Worm (Caenorhabditis elegans): ENCODE results near the gene F18A11.2.

Gene F18A11.2

DNA sequence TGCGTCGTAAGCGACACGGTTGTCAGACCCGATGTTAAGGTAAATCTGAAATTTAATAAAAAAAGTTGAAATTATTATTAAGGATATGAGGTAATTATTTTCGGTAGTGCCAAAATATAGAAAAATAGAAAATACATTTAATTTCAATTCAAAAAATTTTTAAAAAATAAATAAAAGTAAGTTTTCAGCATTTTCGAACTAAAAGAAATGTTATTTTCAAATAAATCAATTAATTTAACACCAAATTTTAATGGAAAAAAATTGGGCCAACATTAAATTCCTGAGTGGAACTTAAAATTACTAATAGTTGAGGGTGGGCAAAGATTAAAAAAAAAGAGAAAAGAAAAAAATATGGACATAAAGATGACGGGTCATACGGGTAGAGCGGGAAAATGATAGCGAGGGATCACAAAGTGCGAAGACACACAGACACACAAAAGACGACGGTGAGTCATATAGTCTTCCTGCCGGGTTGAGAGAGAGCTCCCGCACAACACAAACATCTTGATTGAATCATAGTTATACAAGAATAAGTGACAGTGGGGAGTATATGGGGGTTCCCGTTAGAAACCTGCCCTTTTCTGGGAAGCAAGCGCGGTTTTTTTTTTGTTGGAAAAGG is 5.6 kb upstream of the F18A11.2 start, which contains the start of gene max-2 (continued):
- TF ChIP-seq Y48G9A.11 (GFP tag; IDR thresholded peaks at IDR 0.05), result no peak
- no peak for TF ChIP-seq fkh-10 (GFP tag; optimal IDR thresholded peaks at IDR 0.05)
- TF ChIP-seq nhr-25 (tag; optimal IDR thresholded peaks at IDR 0.05; ENCODE audit: borderline replicate concordance, insufficient read depth), result no peak
- no peak for TF ChIP-seq lir-3 (tag; optimal IDR thresholded peaks at IDR 0.05)
- no peak for TF ChIP-seq zag-1 (tag; optimal IDR thresholded peaks at IDR 0.05)
- TF ChIP-seq nhr-102 (tag; optimal IDR thresholded peaks at IDR 0.05), result no peak
- TF ChIP-seq dmd-6 (GFP tag; IDR thresholded peaks at IDR 0.05), result peak; percentile 34; the same call in 1 of the 2 replicates
- no peak for TF ChIP-seq aha-1 (tag)
- no peak for TF ChIP-seq zfp-3 (GFP tag; conservative IDR thresholded peaks at IDR 0.05)
- no peak for TF ChIP-seq skn-1 (tag; optimal IDR thresholded peaks at IDR 0.05)
- no peak for TF ChIP-seq dmd-8 (GFP tag; IDR thresholded peaks at IDR 0.05)
- TF ChIP-seq tag-97 (GFP tag; IDR thresholded peaks at IDR 0.05), result no peak
- TF ChIP-seq F49E8.2 (tag; optimal IDR thresholded peaks at IDR 0.05; ENCODE audit: borderline replicate concordance), result no peak
- no peak for TF ChIP-seq ceh-32 (tag; optimal IDR thresholded peaks at IDR 0.05; ENCODE audit: poor library complexity)
- TF ChIP-seq snpc-1.2 (GFP tag; IDR thresholded peaks at IDR 0.05), result no peak
- TF ChIP-seq zfp-2 (tag; optimal IDR thresholded peaks at IDR 0.05), result no peak
- no peak for TF ChIP-seq ztf-11 (tag; optimal IDR thresholded peaks at IDR 0.05)

DNA sequence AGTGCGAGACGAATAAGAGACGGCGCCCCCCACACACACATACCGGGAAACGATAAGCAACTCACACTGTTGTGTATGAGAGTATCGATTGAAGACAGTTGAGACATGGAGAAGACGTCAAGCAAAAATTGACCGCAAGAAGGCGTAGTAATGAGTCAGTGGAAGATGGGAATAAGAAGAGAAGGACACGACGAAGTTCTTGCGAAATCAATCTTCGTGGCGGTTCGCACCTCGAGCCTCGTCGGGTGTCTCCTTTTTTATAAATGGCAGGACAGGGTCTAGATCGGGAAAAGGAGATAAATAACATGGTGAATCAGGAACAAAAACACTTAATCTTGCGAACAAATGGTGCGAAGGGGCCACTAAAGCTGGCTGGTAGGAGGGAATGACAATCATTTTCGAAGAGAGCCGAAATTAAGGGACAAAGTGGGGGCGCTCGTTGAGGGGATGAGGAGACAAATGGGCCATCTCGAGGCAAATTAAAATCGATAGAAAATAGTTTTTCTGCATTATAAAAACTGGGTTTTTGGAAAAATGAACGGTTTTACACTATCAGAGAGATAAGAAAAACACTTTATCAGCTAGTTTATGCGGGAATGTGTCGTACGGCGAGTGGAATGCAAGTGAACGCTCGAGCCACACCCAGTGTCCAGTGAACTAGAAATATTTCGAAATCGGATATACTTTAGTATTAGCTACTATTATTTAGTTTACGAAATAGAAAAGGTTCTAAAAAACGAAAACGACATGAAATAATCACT is 2.0 kb upstream of the F18A11.2 start:
- TF ChIP-seq fos-1 (tag; optimal IDR thresholded peaks at IDR 0.05) (no peak), attf-4 (tag; optimal IDR thresholded peaks at IDR 0.05) (no peak), ceh-28 (tag; optimal IDR thresholded peaks at IDR 0.05) (peak; percentile 4), spr-3 (GFP tag; optimal IDR thresholded peaks at IDR 0.05) (no peak), spr-1 (tag; optimal IDR thresholded peaks at IDR 0.05) (no peak), Y75B8A.6 (GFP tag; IDR thresholded peaks at IDR 0.05) (no peak), zip-2 (tag; optimal IDR thresholded peaks at IDR 0.05) (no peak), egl-43 (GFP tag; IDR thresholded peaks at IDR 0.05) (peak; percentile 19; the same call in 1 of the 2 replicates), F44E2.7 (GFP tag; IDR thresholded peaks at IDR 0.05) (no peak), zag-1 (tag; optimal IDR thresholded peaks at IDR 0.05) (no peak), unc-62 (GFP tag; optimal IDR thresholded peaks at IDR 0.05 in 1 of 2) (peak in 1 of 2 experiments; percentile 30), unc-62 (tag; optimal IDR thresholded peaks at IDR 0.05) (no peak), pqm-1 (tag; optimal IDR thresholded peaks at IDR 0.05) (peak; percentile 52), dve-1 (tag; optimal IDR thresholded peaks at IDR 0.05; ENCODE audit: insufficient read depth) (no peak), hlh-11 (tag; optimal IDR thresholded peaks at IDR 0.05) (peak; percentile 6), nhr-237 (tag; optimal IDR thresholded peaks at IDR 0.05) (no peak), aha-1 (tag) (peak; percentile 94), set-16 (GFP tag; IDR thresholded peaks at IDR 0.05) (no peak), ztf-7 (tag; optimal IDR thresholded peaks at IDR 0.05) (no peak), ama-1 (optimal IDR thresholded peaks at IDR 0.05) (no peak), cey-2 (tag; optimal IDR thresholded peaks at IDR 0.05; ENCODE audit: borderline replicate concordance, insufficient read depth) (no peak), lin-1 (GFP tag; IDR thresholded peaks at IDR 0.05) (no peak), lin-39 (tag; optimal IDR thresholded peaks at IDR 0.05) (no peak), lsy-2 (tag; optimal IDR thresholded peaks at IDR 0.05) (no peak), nhr-28 (tag; optimal IDR thresholded peaks at IDR 0.05) (peak; percentile 33), lin-38 (GFP tag; IDR thresholded peaks at IDR 0.05) (no peak), daf-16 (GFP tag; optimal IDR thresholded peaks at IDR 0.05) (no peak), daf-16 (tag; optimal IDR thresholded peaks at IDR 0.05) (peak; percentile 33), ceh-62 (tag; optimal IDR thresholded peaks at IDR 0.05) (no peak), lin-13 (GFP tag; optimal IDR thresholded peaks at IDR 0.05) (no peak), Y48G9A.11 (GFP tag; IDR thresholded peaks at IDR 0.05) (no peak), daf-8 (GFP tag; IDR thresholded peaks at IDR 0.05) (no peak), rbr-2 (tag; optimal IDR thresholded peaks at IDR 0.05) (no peak), nhr-102 (tag; optimal IDR thresholded peaks at IDR 0.05) (no peak), arid-1 (GFP tag; conservative IDR thresholded peaks at IDR 0.05) (no peak), dpl-1 (GFP tag; optimal IDR thresholded peaks at IDR 0.05) (no peak), tag-97 (GFP tag; IDR thresholded peaks at IDR 0.05) (no peak)

Measured in whole organism, L4 larva.